Fruit fly (Drosophila melanogaster) whole organism, embryonic: Measurements from ENCODE around the gene CG10725.

Experiments
- ATbp ChIP-seq: fragments of 200-800 bp; sonication (Bioruptor generic); optimal IDR thresholded peaks from 2 replicates; lab custom pipeline; 2017; ENCODE audit warnings: missing biosample characterization, mild to moderate bottlenecking, missing genetic modification characterization, missing genetic modification reagents
- Ada2b ChIP-seq: fragments of 200-800 bp; sonication (Bioruptor generic); IDR thresholded peaks from 2 replicates; pipeline ENCODE4 v1.3.6; 2022; ENCODE audit warnings: missing biosample characterization, missing genetic modification characterization
- Antp ChIP-seq: fragments of 200-800 bp; sonication (Bioruptor generic); optimal IDR thresholded peaks from 3 replicates; lab custom pipeline; 2016; ENCODE audit warnings: missing biosample characterization, missing genetic modification characterization
- Atf-2 ChIP-seq: fragments of 200-800 bp; sonication (Bioruptor generic); optimal IDR thresholded peaks from 2 replicates; lab custom pipeline; 2016; ENCODE audit warnings: missing biosample characterization, missing genetic modification characterization
- Atf6 ChIP-seq: fragments of 200-800 bp; sonication (Bioruptor generic); IDR thresholded peaks from 2 replicates; pipeline ENCODE4 v1.3.6; 2022; ENCODE audit warnings: missing biosample characterization, missing genetic modification characterization
- Bgb ChIP-seq: fragments of 200-800 bp; sonication (Bioruptor generic); IDR thresholded peaks from 2 replicates; pipeline ENCODE4 v1.3.6; 2022; ENCODE audit warnings: missing biosample characterization, missing genetic modification characterization; ENCODE audit not compliant: partially characterized antibody
- CG10979 ChIP-seq: fragments of 200-800 bp; sonication (Bioruptor generic); optimal IDR thresholded peaks from 2 replicates; lab custom pipeline; 2018; ENCODE audit warnings: missing biosample characterization, mild to moderate bottlenecking, missing genetic modification characterization, moderate library complexity
- CG13287 ChIP-seq: fragments of 200-800 bp; sonication (Bioruptor generic); IDR thresholded peaks from 2 replicates; pipeline ENCODE4 v1.3.6; 2022; ENCODE audit warnings: missing biosample characterization, missing genetic modification characterization; ENCODE audit not compliant: partially characterized antibody
- CG13894 ChIP-seq: fragments of 200-800 bp; sonication (Bioruptor generic); optimal IDR thresholded peaks from 3 replicates; lab custom pipeline; 2018; ENCODE audit warnings: missing biosample characterization, mild to moderate bottlenecking, missing genetic modification characterization, moderate library complexity
- CG1529 ChIP-seq: fragments of 200-800 bp; sonication (Bioruptor generic); optimal IDR thresholded peaks from 3 replicates; lab custom pipeline; 2018; ENCODE audit warnings: missing biosample characterization, missing genetic modification characterization
- CG17829 ChIP-seq: fragments of 200-800 bp; optimal IDR thresholded peaks from 2 replicates; lab custom pipeline; 2019; ENCODE audit warnings: missing biosample characterization, mild to moderate bottlenecking, missing genetic modification characterization, moderate library complexity
- CG2116 ChIP-seq: fragments of 200-800 bp; sonication (Bioruptor generic); optimal IDR thresholded peaks from 3 replicates; lab custom pipeline; 2018; ENCODE audit warnings: missing biosample characterization, mild to moderate bottlenecking, missing genetic modification characterization
- CG2712 ChIP-seq: fragments of 200-800 bp; optimal IDR thresholded peaks from 3 replicates; lab custom pipeline; 2019; ENCODE audit warnings: missing biosample characterization, mild to moderate bottlenecking, missing genetic modification characterization, moderate library complexity
- CG33557 ChIP-seq: fragments of 200-800 bp; sonication (Bioruptor generic); optimal IDR thresholded peaks from 2 replicates; lab custom pipeline; 2019; ENCODE audit warnings: missing biosample characterization, mild to moderate bottlenecking, missing genetic modification characterization, moderate library complexity
- CG3726 ChIP-seq: fragments of 200-800 bp; sonication (Bioruptor generic); IDR thresholded peaks from 3 replicates; pipeline ENCODE4, ENCODE4 v1.3.6; 2022; ENCODE audit warnings: missing biosample characterization, missing genetic modification characterization
- CG7987 ChIP-seq: fragments of 200-800 bp; sonication (Bioruptor generic); optimal IDR thresholded peaks from 2 replicates; lab custom pipeline; 2018; ENCODE audit warnings: missing biosample characterization, mild to moderate bottlenecking, missing genetic modification characterization, moderate library complexity
- CG8281 ChIP-seq: fragments of 200-800 bp; sonication (Bioruptor generic); optimal IDR thresholded peaks from 2 replicates; lab custom pipeline; 2018; ENCODE audit warnings: missing biosample characterization, mild to moderate bottlenecking, missing genetic modification characterization, moderate library complexity
- CG9727 ChIP-seq: fragments of 200-800 bp; sonication (Bioruptor generic); optimal IDR thresholded peaks from 3 replicates; lab custom pipeline; 2017; ENCODE audit warnings: missing biosample characterization, mild to moderate bottlenecking, missing genetic modification characterization
- Camta ChIP-seq: fragments of 200-800 bp; sonication (Bioruptor generic); optimal IDR thresholded peaks from 2 replicates; lab custom pipeline; 2016; ENCODE audit warnings: missing biosample characterization, missing genetic modification characterization
- Ets65A ChIP-seq: fragments of 200-800 bp; sonication (Bioruptor generic); peaks from one replicate; lab custom pipeline; 2016; ENCODE audit warnings: missing biosample characterization, missing genetic modification characterization
- Gsc ChIP-seq: fragments of 200-800 bp; sonication (Bioruptor generic); IDR thresholded peaks from 2 replicates; pipeline ENCODE4 v1.3.6; 2022; ENCODE audit warnings: missing biosample characterization, missing genetic modification characterization
- HLH4C ChIP-seq: fragments of 200-800 bp; sonication (Bioruptor generic); IDR thresholded peaks from 3 replicates; pipeline ENCODE4 v1.3.6; 2022; ENCODE audit warnings: missing biosample characterization, missing genetic modification characterization; ENCODE audit not compliant: partially characterized antibody
- MESR4 ChIP-seq: fragments of 200-800 bp; sonication (Bioruptor generic); optimal IDR thresholded peaks from 2 replicates; lab custom pipeline; 2018; ENCODE audit warnings: missing biosample characterization, mild to moderate bottlenecking, missing genetic modification characterization, moderate library complexity
- Med ChIP-seq: fragments of 200-800 bp; sonication (Bioruptor generic); peaks from one replicate; lab custom pipeline; 2016; ENCODE audit warnings: missing biosample characterization, missing genetic modification characterization, mild to moderate bottlenecking, inconsistent platforms, moderate library complexity
- Meics ChIP-seq: fragments of 200-800 bp; sonication (Bioruptor generic); optimal IDR thresholded peaks from 2 replicates; lab custom pipeline; 2017; ENCODE audit warnings: missing biosample characterization, mild to moderate bottlenecking, missing genetic modification characterization
- NC2α ChIP-seq: fragments of 200-800 bp; sonication (Bioruptor generic); optimal IDR thresholded peaks from 2 replicates; lab custom pipeline; 2016; ENCODE audit warnings: missing biosample characterization, missing genetic modification characterization
- Opbp ChIP-seq: fragments of 200-800 bp; sonication (Bioruptor generic); IDR thresholded peaks from 3 replicates; pipeline ENCODE4 v1.3.6; 2022; ENCODE audit warnings: missing biosample characterization, missing genetic modification characterization; ENCODE audit not compliant: partially characterized antibody
- Poxn ChIP-seq: fragments of 200-800 bp; sonication (Bioruptor generic); IDR thresholded peaks from 2 replicates; pipeline ENCODE4 v1.3.6; 2022; ENCODE audit warnings: missing biosample characterization, missing genetic modification characterization
- Stat92E ChIP-seq, 3 experiments: fragments of >200 bp in 2 of 3; fragments of 200-800 bp in 1 of 3; sonication (Bioruptor generic) in 1 of 3; optimal IDR thresholded peaks; 2 replicates each; lab custom pipeline; 2017 to 2019; ENCODE audit warnings: missing biosample characterization in 3 of 3, missing genetic modification characterization in 3 of 3, mild to moderate bottlenecking in 1 of 3, moderate library complexity in 1 of 3
- Usf ChIP-seq: fragments of 200-800 bp; sonication (Bioruptor generic); optimal IDR thresholded peaks from 2 replicates; lab custom pipeline; 2017; ENCODE audit warnings: missing genotype, missing biosample characterization, missing genetic modification characterization
- az2 ChIP-seq: fragments of 200-800 bp; sonication (Bioruptor generic); optimal IDR thresholded peaks from 3 replicates; lab custom pipeline; 2016; ENCODE audit warnings: missing biosample characterization, missing genetic modification characterization
- bowl ChIP-seq: fragments of 200-800 bp; sonication (Bioruptor generic); IDR thresholded peaks from 2 replicates; pipeline ENCODE4 v1.3.6; 2022; ENCODE audit warnings: missing biosample characterization, missing genetic modification characterization
- dmrt11E ChIP-seq: fragments of 200-800 bp; sonication (Bioruptor generic); optimal IDR thresholded peaks from 3 replicates; lab custom pipeline; 2018; ENCODE audit warnings: missing biosample characterization, mild to moderate bottlenecking, missing genetic modification characterization, moderate library complexity
- fd64A ChIP-seq: fragments of 200-800 bp; sonication (Bioruptor generic); optimal IDR thresholded peaks from 3 replicates; lab custom pipeline; 2018; ENCODE audit warnings: missing biosample characterization, mild to moderate bottlenecking, missing genetic modification characterization
- fu2 ChIP-seq: fragments of 200-800 bp; sonication (Bioruptor generic); optimal IDR thresholded peaks from 2 replicates; lab custom pipeline; 2016; ENCODE audit warnings: missing biosample characterization, missing genetic modification characterization
- hkb ChIP-seq, 2 experiments: fragments of 200-800 bp in 1 of 2; fragments of >200 bp in 1 of 2; sonication (Bioruptor generic) in 1 of 2; IDR thresholded peaks in 1 of 2; optimal IDR thresholded peaks in 1 of 2; 2 replicates each; pipeline versions ENCODE4 v1.3.6 to Lab custom; 2017 to 2022; ENCODE audit warnings: missing biosample characterization in 1 of 2, missing genetic modification characterization in 1 of 2
- ind ChIP-seq: fragments of 200-800 bp; sonication (Bioruptor generic); optimal IDR thresholded peaks from 3 replicates; lab custom pipeline; 2016; ENCODE audit warnings: missing biosample characterization, missing genetic modification characterization
- inv ChIP-seq: fragments of 200-800 bp; sonication (Bioruptor generic); IDR thresholded peaks from 2 replicates; pipeline ENCODE4 v1.3.6; 2022; ENCODE audit warnings: missing biosample characterization, missing genetic modification characterization; ENCODE audit not compliant: partially characterized antibody
- kah ChIP-seq: fragments of 200-800 bp; sonication (Bioruptor generic); optimal IDR thresholded peaks from 2 replicates; lab custom pipeline; 2018; ENCODE audit warnings: missing biosample characterization, mild to moderate bottlenecking, missing genetic modification characterization
- kni ChIP-seq: fragments of 200-800 bp; sonication (Bioruptor generic); optimal IDR thresholded peaks from 3 replicates; lab custom pipeline; 2017; ENCODE audit warnings: mild to moderate bottlenecking, missing biosample characterization, missing genetic modification reagents, missing genetic modification characterization
- lbe ChIP-seq: fragments of 200-800 bp; sonication (Bioruptor generic); optimal IDR thresholded peaks from 2 replicates; lab custom pipeline; 2016; ENCODE audit warnings: missing biosample characterization, mild to moderate bottlenecking, missing genetic modification characterization
- pb ChIP-seq: fragments of 200-800 bp; sonication (Bioruptor generic); optimal IDR thresholded peaks from 3 replicates; lab custom pipeline; 2016; ENCODE audit warnings: missing biosample characterization, missing genetic modification characterization
- repo ChIP-seq: fragments of 200-800 bp; sonication (Bioruptor generic); optimal IDR thresholded peaks from 2 replicates; lab custom pipeline; 2016; ENCODE audit warnings: missing biosample characterization, missing genetic modification characterization
- sens ChIP-seq: fragments of 200-800 bp; sonication (Bioruptor generic); peaks from one replicate; lab custom pipeline; 2016; ENCODE audit warnings: missing biosample characterization, missing genetic modification characterization
- tll ChIP-seq, 2 experiments: fragments of 200-800 bp in 1 of 2; fragments of >200 bp in 1 of 2; sonication (Bioruptor generic) in 1 of 2; optimal IDR thresholded peaks; 2 replicates each; lab custom pipeline; 2017 to 2019; ENCODE audit warnings: missing biosample characterization in 2 of 2, missing genetic modification characterization in 2 of 2, mild to moderate bottlenecking in 1 of 2, moderate library complexity in 1 of 2
- unpg ChIP-seq: fragments of 200-800 bp; sonication (Bioruptor generic); optimal IDR thresholded peaks from 3 replicates; lab custom pipeline; 2018; ENCODE audit warnings: missing biosample characterization, mild to moderate bottlenecking, missing genetic modification characterization, moderate library complexity

Gene CG10725

dm6 chr3L:13389834-13390233 lies 47.9 kb upstream of the CG10725 start, which contains the start of gene Poc1 (continued):
- TF ChIP-seq MESR4 (GFP tag; lab: Kevin White, UChicago) (peak; percentile 22), CG2116 (GFP tag; lab: Kevin White, UChicago) (peak; percentile 52), CG17829 (tag; lab: Kevin White, UChicago) (peak; percentile 53), fu2 (GFP tag; lab: Kevin White, UChicago) (no peak), Bgb (GFP tag; lab: Robert Waterston, UW) (0 out of 2 replicates have a peak, but pooled peaks have one; percentile 51), Stat92E (GFP tag; optimal IDR thresholded peaks at IDR 0.05; lab: Kevin White, UChicago) (peak in 1 of 3 experiments; percentile 58)

- TF ChIP-seq CG9727 (GFP tag; lab: Kevin White, UChicago) (peak; percentile 15), Atf-2 (no peak), CG10979 (tag; lab: Kevin White, UChicago) (peak; percentile 12), sens (peak; percentile 87), lbe (GFP tag; lab: Kevin White, UChicago) (no peak)
- TF ChIP-seq, all 482 proteins: peak for 3
These were observed 44.2 kb upstream of the CG10725 start for dm6 chr3L:13393538-13393937.

dm6 chr3L:13397656-13398055 lies 40.1 kb upstream of the CG10725 start:
- peak; percentile 19 for TF ChIP-seq Meics (GFP tag; lab: Kevin White, UChicago)
- TF ChIP-seq hkb (optimal IDR thresholded peaks at IDR 0.05; lab: Kevin White, UChicago): no peak
- no peak for TF ChIP-seq hkb (GFP tag; IDR thresholded peaks at IDR 0.05; lab: Robert Waterston, UW)
- TF ChIP-seq HLH4C (GFP tag; lab: Robert Waterston, UW): no peak
- TF ChIP-seq CG8281: no peak
- no peak for TF ChIP-seq Usf (GFP tag; lab: Kevin White, UChicago)
- no peak for TF ChIP-seq Ada2b (GFP tag; lab: Robert Waterston, UW)
- no peak for TF ChIP-seq Atf6 (GFP tag; lab: Robert Waterston, UW)
- no peak for TF ChIP-seq Gsc (GFP tag; lab: Robert Waterston, UW)
- no peak for TF ChIP-seq pb (GFP tag; lab: Kevin White, UChicago)
- TF ChIP-seq Ets65A (GFP tag; lab: Kevin White, UChicago): peak; percentile 35
- no peak for TF ChIP-seq CG13287 (GFP tag; lab: Robert Waterston, UW)
- no peak for TF ChIP-seq az2 (GFP tag; lab: Kevin White, UChicago)
- no peak for TF ChIP-seq kni (GFP tag; lab: Kevin White, UChicago)
- TF ChIP-seq CG10979 (tag; lab: Kevin White, UChicago): no peak
- no peak for TF ChIP-seq tll (GFP tag; optimal IDR thresholded peaks at IDR 0.05; lab: Kevin White, UChicago)
- peak; percentile 31 for TF ChIP-seq Med (GFP tag; lab: Kevin White, UChicago)
- no peak for TF ChIP-seq CG13894 (tag; lab: Kevin White, UChicago)
- no peak for TF ChIP-seq CG33557 (GFP tag; lab: Kevin White, UChicago)
- TF ChIP-seq CG2712 (tag; lab: Kevin White, UChicago): no peak
- TF ChIP-seq dmrt11E: no peak
- no peak for TF ChIP-seq bowl (GFP tag; lab: Robert Waterston, UW)
- TF ChIP-seq ind (GFP tag; lab: Kevin White, UChicago): no peak
- no peak for TF ChIP-seq Antp
- TF ChIP-seq CG3726 (GFP tag; lab: Robert Waterston, UW): no peak
- TF ChIP-seq CG7987 (GFP tag; lab: Kevin White, UChicago): no peak
- no peak for TF ChIP-seq inv
- no peak for TF ChIP-seq NC2α
- no peak for TF ChIP-seq CG1529
- TF ChIP-seq unpg (GFP tag; lab: Kevin White, UChicago): no peak
- no peak for TF ChIP-seq Poxn (GFP tag; lab: Robert Waterston, UW)
- peak; percentile 26 for TF ChIP-seq ATbp
- TF ChIP-seq kah (GFP tag; lab: Kevin White, UChicago): no peak
- TF ChIP-seq repo (GFP tag; lab: Kevin White, UChicago): no peak
- TF ChIP-seq Opbp: no peak
- TF ChIP-seq fd64A: peak; percentile 13
- TF ChIP-seq sens: peak; percentile 91
- no peak for TF ChIP-seq Camta (GFP tag; lab: Kevin White, UChicago)
